Worm (Caenorhabditis elegans): ENCODE data around the gene phb-2.

Gene phb-2

ce11 chrII:6273916-6274315 is 22.7 kb downstream of the phb-2 start, which contains the start of gene bpl-1:
Gene bpl-1 (plus strand): TSS chrII:6274216.
- peak; percentile 25 for TF ChIP-seq unc-42 (tag; optimal IDR thresholded peaks at IDR 0.05)
- no peak for TF ChIP-seq nhr-11 (tag; optimal IDR thresholded peaks at IDR 0.05)

DNA sequence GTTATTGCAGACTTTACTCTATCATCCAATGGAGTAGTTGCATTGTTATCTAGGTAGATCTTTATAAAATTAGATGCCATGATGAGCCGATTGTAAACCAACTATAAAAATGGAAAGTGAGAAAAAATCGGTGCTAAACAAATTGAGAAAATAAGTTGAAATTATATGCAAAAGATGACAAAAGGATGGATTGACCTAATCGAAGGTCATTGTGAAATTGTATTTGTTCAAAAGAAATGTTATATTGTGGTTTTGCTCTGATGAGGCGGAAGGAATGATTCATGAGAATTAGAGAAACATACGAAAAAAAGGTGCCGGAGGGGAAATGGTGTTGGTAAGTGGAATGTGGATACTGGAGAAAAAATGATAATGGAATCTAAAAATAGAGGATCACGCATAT is 29.8 kb downstream of the phb-2 start, which contains the start of gene scly-1:
TSS of gene scly-1 (minus strand) at position 101 of the 400 bp plus-strand sequence.
- TF ChIP-seq ceh-48 (tag; optimal IDR thresholded peaks at IDR 0.05) (no peak), dmd-4 (tag; optimal IDR thresholded peaks at IDR 0.05; ENCODE audit: borderline replicate concordance) (no peak), zip-5 (tag; optimal IDR thresholded peaks at IDR 0.05) (no peak), nfya-1 (tag; optimal IDR thresholded peaks at IDR 0.05) (no peak), ref-2 (tag; optimal IDR thresholded peaks at IDR 0.05) (no peak), unc-86 (tag; optimal IDR thresholded peaks at IDR 0.05) (no peak), mec-3 (tag; optimal IDR thresholded peaks at IDR 0.05; ENCODE audit: borderline replicate concordance) (no peak), Y22D7AL.16 (tag; optimal IDR thresholded peaks at IDR 0.05) (no peak), dve-1 (tag; optimal IDR thresholded peaks at IDR 0.05) (no peak), pqm-1 (tag; optimal IDR thresholded peaks at IDR 0.05) (no peak), eyg-1 (tag; optimal IDR thresholded peaks at IDR 0.05) (no peak), pha-4 (tag; optimal IDR thresholded peaks at IDR 0.05) (no peak), unc-3 (GFP tag; conservative IDR thresholded peaks at IDR 0.05) (no peak), unc-3 (tag; optimal IDR thresholded peaks at IDR 0.05) (no peak), pros-1 (tag; optimal IDR thresholded peaks at IDR 0.05) (no peak)

ce11 chrII:6281903-6282302 is 30.7 kb downstream of the phb-2 start:
- TF ChIP-seq ceh-45 (GFP tag; IDR thresholded peaks at IDR 0.05), result no peak
- TF ChIP-seq ceh-18 (tag; optimal IDR thresholded peaks at IDR 0.05), result no peak
- no peak for TF ChIP-seq T23F11.4 (GFP tag; optimal IDR thresholded peaks at IDR 0.05)
- TF ChIP-seq ceh-14 (tag; optimal IDR thresholded peaks at IDR 0.05), result no peak
- no peak for TF ChIP-seq nhr-11 (tag; optimal IDR thresholded peaks at IDR 0.05)
- no peak for TF ChIP-seq rnt-1 (tag; optimal IDR thresholded peaks at IDR 0.05)
- no peak for TF ChIP-seq unc-55 (GFP tag; optimal IDR thresholded peaks at IDR 0.05)
- TF ChIP-seq unc-42 (tag; optimal IDR thresholded peaks at IDR 0.05), result no peak
- TF ChIP-seq gmeb-2 (tag; optimal IDR thresholded peaks at IDR 0.05), result no peak
- no peak for TF ChIP-seq pha-4 (tag; optimal IDR thresholded peaks at IDR 0.05)
- no peak for TF ChIP-seq tbx-2 (tag; optimal IDR thresholded peaks at IDR 0.05)
- TF ChIP-seq lim-6 (tag; optimal IDR thresholded peaks at IDR 0.05), result no peak
- TF ChIP-seq elt-2 (tag; optimal IDR thresholded peaks at IDR 0.05), result no peak
- no peak for TF ChIP-seq fkh-10 (GFP tag; optimal IDR thresholded peaks at IDR 0.05)
- no peak for TF ChIP-seq dve-1 (tag; optimal IDR thresholded peaks at IDR 0.05)

- TF ChIP-seq npax-4 (tag; optimal IDR thresholded peaks at IDR 0.05) (no peak), ahr-1 (tag; optimal IDR thresholded peaks at IDR 0.05) (no peak), C08G9.2 (tag; optimal IDR thresholded peaks at IDR 0.05) (no peak), dve-1 (tag; optimal IDR thresholded peaks at IDR 0.05) (no peak), unc-86 (tag; optimal IDR thresholded peaks at IDR 0.05) (no peak), nhr-11 (tag; optimal IDR thresholded peaks at IDR 0.05) (no peak), ceh-6 (GFP tag; optimal IDR thresholded peaks at IDR 0.05) (no peak), ceh-14 (tag; optimal IDR thresholded peaks at IDR 0.05) (no peak), fkh-6 (tag; optimal IDR thresholded peaks at IDR 0.05) (no peak), pros-1 (tag; optimal IDR thresholded peaks at IDR 0.05) (no peak), che-1 (tag; optimal IDR thresholded peaks at IDR 0.05) (no peak), ceh-9 (tag; optimal IDR thresholded peaks at IDR 0.05) (no peak), zip-5 (tag; optimal IDR thresholded peaks at IDR 0.05) (no peak), syd-9 (tag; optimal IDR thresholded peaks at IDR 0.05) (no peak), pag-3 (tag; optimal IDR thresholded peaks at IDR 0.05; ENCODE audit: borderline replicate concordance) (no peak)
Observed at ce11 chrII:6283074-6283473, 31.9 kb downstream of the phb-2 start, which contains the start of gene F13H8.1. Gene F13H8.1 (plus strand): TSS chrII:6283384.
